Fruit fly (Drosophila melanogaster) Kc167 (cell line): ENCODE results near the gene CG12766.

ENCODE experiments used
- Myc ChIP-seq: fragments of >200 bp; optimal IDR thresholded peaks from 2 replicates; lab custom pipeline; 2017; ENCODE audit warnings: missing external identifiers
- Sin3A ChIP-seq: fragments of >200 bp; optimal IDR thresholded peaks from 2 replicates; lab custom pipeline; 2018; ENCODE audit warnings: missing external identifiers
- h ChIP-seq: fragments of >200 bp; optimal IDR thresholded peaks from 3 replicates; lab custom pipeline; 2018; ENCODE audit warnings: missing external identifiers
- insv ChIP-seq: fragments of >200 bp; optimal IDR thresholded peaks from 3 replicates; lab custom pipeline; 2018; ENCODE audit warnings: missing external identifiers
- psq ChIP-seq: fragments of >200 bp; optimal IDR thresholded peaks from 2 replicates; lab custom pipeline; 2017; ENCODE audit warnings: missing external identifiers
- ttk ChIP-seq: sonication (Bioruptor generic); optimal IDR thresholded peaks from 2 replicates; lab custom pipeline; 2017; ENCODE audit warnings: missing external identifiers

Gene CG12766

dm6 chr3L:3930930-3931329 lies 9.0 kb downstream of the CG12766 start:
- TF ChIP-seq h = no peak
- TF ChIP-seq Sin3A (lab: Kevin White, UChicago) = no peak
- no peak for TF ChIP-seq Myc (lab: Kevin White, UChicago)
- no peak for TF ChIP-seq ttk (lab: Kevin White, UChicago)
- TF ChIP-seq insv (lab: Kevin White, UChicago) = no peak
- TF ChIP-seq psq = no peak

- TF ChIP-seq Sin3A (lab: Kevin White, UChicago) (no peak), Myc (lab: Kevin White, UChicago) (no peak), psq (no peak), insv (lab: Kevin White, UChicago) (no peak), ttk (lab: Kevin White, UChicago) (no peak), h (no peak)
Measured at dm6 chr3L:3929968-3930767, 9.8 kb downstream of the CG12766 start.

dm6 chr3L:3928943-3929785 lies 10.8 kb downstream of the CG12766 start:
- TF ChIP-seq ttk (lab: Kevin White, UChicago) (no peak), h (no peak), insv (lab: Kevin White, UChicago) (no peak), psq (no peak), Myc (lab: Kevin White, UChicago) (no peak), Sin3A (lab: Kevin White, UChicago) (no peak)

- TF ChIP-seq h = no peak
Measured at dm6 chr3L:3928205-3928942, 11.6 kb downstream of the CG12766 start.

- TF ChIP-seq Myc (lab: Kevin White, UChicago) = no peak
- TF ChIP-seq psq = no peak
- TF ChIP-seq h = no peak
- TF ChIP-seq ttk (lab: Kevin White, UChicago) = no peak
- no peak for TF ChIP-seq insv (lab: Kevin White, UChicago)
- TF ChIP-seq Sin3A (lab: Kevin White, UChicago) = no peak
Measured at dm6 chr3L:3927462-3927861, 12.5 kb downstream of the CG12766 start.

DNA sequence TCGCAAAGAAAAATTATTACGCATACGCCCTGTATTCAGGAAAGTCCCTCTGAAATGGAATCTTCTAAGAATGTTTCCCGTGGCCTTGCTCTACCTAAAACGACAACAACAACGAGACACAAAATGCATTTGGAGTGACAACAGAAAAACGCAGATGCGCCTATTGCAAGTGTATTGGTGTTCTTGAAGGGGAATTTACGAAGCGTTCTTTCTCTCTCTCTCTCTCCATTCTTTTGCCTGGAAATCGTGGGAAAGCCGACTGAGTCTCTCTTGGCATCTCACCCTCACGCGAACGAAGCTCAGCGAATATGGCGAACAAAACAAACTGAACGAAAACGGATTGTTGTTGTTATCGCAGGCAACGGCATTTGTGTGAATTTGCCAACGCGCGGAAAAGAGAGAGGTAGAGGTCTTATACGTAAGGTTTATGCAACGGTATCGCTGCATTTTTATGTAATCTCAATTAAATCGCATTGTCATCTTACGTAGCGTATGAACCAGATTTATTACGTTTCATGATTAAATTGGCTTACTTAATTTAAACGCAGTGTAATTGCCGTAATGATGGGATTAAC lies 13.6 kb downstream of the CG12766 start:
- TF ChIP-seq psq = no peak
- TF ChIP-seq Sin3A (lab: Kevin White, UChicago) = no peak

- TF ChIP-seq insv (lab: Kevin White, UChicago) = no peak
- no peak for TF ChIP-seq ttk (lab: Kevin White, UChicago)
- no peak for TF ChIP-seq Myc (lab: Kevin White, UChicago)
- TF ChIP-seq Sin3A (lab: Kevin White, UChicago) = no peak
- no peak for TF ChIP-seq h
- no peak for TF ChIP-seq psq
Measured at dm6 chr3L:3925487-3925886, 14.4 kb downstream of the CG12766 start.

- TF ChIP-seq Myc (lab: Kevin White, UChicago) (no peak), Sin3A (lab: Kevin White, UChicago) (no peak), h (no peak), psq (no peak), ttk (lab: Kevin White, UChicago) (no peak), insv (lab: Kevin White, UChicago) (no peak)
Measured at dm6 chr3L:3923631-3924274, 16.2 kb downstream of the CG12766 start.

dm6 chr3L:3912134-3912533 lies 27.8 kb downstream of the CG12766 start:
- TF ChIP-seq h (no peak), Sin3A (lab: Kevin White, UChicago) (no peak), insv (lab: Kevin White, UChicago) (no peak), ttk (lab: Kevin White, UChicago) (no peak), Myc (lab: Kevin White, UChicago) (no peak), psq (no peak)

dm6 chr3L:3909831-3910230 lies 30.1 kb downstream of the CG12766 start, which contains the start of gene mge:
Gene mge, minus strand, starts transcription at chr3L:3909931.
- TF ChIP-seq ttk (lab: Kevin White, UChicago) = no peak
- TF ChIP-seq psq = no peak
- no peak for TF ChIP-seq Myc (lab: Kevin White, UChicago)
- TF ChIP-seq insv (lab: Kevin White, UChicago) = no peak
- no peak for TF ChIP-seq h
- no peak for TF ChIP-seq Sin3A (lab: Kevin White, UChicago)
